Fruit fly (Drosophila melanogaster): ENCODE results near the gene m.
A peak's percentile ranks its signal among the peaks of the same experiment; 100 is the strongest.

The m gene

dm6 chrX:11736421-11736820 lies 17.7 kb upstream of the m start:
- TF ChIP-seq CG14655 (GFP tag; optimal IDR thresholded peaks at IDR 0.05) (peak; percentile 74), Pif1A (GFP tag; optimal IDR thresholded peaks at IDR 0.05) (peak; percentile 32), fd96Ca (GFP tag; IDR thresholded peaks at IDR 0.05) (peak; percentile 49; the same call in 2 of the 3 replicates), CG15710 (tag; optimal IDR thresholded peaks at IDR 0.05) (no peak), CG4496 (GFP tag; IDR thresholded peaks at IDR 0.05) (peak; percentile 54; the same call in 1 of the 3 replicates), CG9948 (tag; optimal IDR thresholded peaks at IDR 0.05) (no peak), EcR (GFP tag; optimal IDR thresholded peaks at IDR 0.05) (no peak), Ets98B (GFP tag; IDR thresholded peaks at IDR 0.05) (peak; percentile 50), Pif1B (GFP tag; optimal IDR thresholded peaks at IDR 0.05) (peak; percentile 17), CG13204 (GFP tag; optimal IDR thresholded peaks at IDR 0.05) (no peak), CG10348 (GFP tag; IDR thresholded peaks at IDR 0.05) (no peak), CG8301 (tag; optimal IDR thresholded peaks at IDR 0.05) (peak; percentile 73), CG34367 (tag; optimal IDR thresholded peaks at IDR 0.05) (no peak), CG32121 (GFP tag; IDR thresholded peaks at IDR 0.05) (no peak)

DNA sequence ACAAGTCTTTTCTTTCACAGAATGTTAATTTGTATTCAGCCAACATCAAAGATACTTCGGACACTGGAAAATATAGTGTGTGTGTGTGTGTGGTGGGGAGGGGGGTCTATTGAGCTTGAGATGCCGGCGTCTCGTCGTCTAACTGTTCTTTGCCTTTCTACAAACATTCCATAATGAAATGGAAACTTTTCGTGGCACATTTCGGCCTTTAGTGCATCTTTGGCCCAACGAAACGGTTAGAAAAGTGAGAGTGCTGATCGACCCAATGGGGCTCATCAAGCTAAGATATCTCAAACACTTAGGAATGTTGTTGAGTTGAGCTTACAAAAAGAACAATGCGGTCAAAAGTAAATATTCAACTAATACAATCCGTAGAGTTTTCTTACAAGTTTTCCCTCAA lies 2.8 kb downstream of the m start:
- no peak for TF ChIP-seq rn (GFP tag; IDR thresholded peaks at IDR 0.05)
- TF ChIP-seq gl (tag; optimal IDR thresholded peaks at IDR 0.05), result no peak
- TF ChIP-seq CG14655 (GFP tag; optimal IDR thresholded peaks at IDR 0.05), result no peak
- no peak for TF ChIP-seq CG4496 (GFP tag; IDR thresholded peaks at IDR 0.05)

DNA sequence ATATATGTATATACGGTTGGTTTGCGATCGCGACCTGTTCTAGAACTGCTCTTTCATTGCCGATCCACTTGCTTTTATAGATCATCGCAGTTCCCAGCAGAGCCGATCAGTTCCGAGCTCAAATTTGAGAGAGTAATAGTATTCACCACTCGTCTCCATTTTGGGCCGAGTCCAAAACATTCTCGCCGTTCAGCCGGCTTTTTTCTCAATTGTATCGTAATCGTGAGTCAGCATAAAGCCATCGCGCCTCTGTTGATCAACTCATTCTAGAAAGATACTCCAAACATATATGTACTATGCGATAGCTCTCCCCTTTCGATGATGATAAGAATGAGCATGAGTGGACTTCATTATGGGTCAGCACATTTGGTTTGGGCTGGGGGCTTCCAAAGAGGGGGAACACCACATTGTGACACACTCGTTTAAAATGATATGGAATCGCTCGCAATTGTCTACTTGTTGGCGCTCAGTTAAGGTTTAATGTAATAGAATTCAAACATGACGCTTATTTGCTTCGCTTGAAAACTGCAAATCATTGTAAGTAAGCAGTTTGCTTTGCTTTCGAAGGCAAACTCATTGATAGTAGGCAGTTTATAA lies 10.6 kb downstream of the m start, which contains the start of gene CG9360:
CG9360 (minus strand) TSS at position 51 of the 597 bp plus-strand sequence.
- TF ChIP-seq CG34367 (tag; optimal IDR thresholded peaks at IDR 0.05), result no peak
- TF ChIP-seq Pif1B (GFP tag; optimal IDR thresholded peaks at IDR 0.05), result no peak
- TF ChIP-seq CG4496 (GFP tag; IDR thresholded peaks at IDR 0.05), result 0 out of 3 replicates have a peak, but pooled peaks have one; percentile 18
- no peak for TF ChIP-seq CG12605 (GFP tag; IDR thresholded peaks at IDR 0.05)
- TF ChIP-seq gl (tag; optimal IDR thresholded peaks at IDR 0.05), result no peak

DNA sequence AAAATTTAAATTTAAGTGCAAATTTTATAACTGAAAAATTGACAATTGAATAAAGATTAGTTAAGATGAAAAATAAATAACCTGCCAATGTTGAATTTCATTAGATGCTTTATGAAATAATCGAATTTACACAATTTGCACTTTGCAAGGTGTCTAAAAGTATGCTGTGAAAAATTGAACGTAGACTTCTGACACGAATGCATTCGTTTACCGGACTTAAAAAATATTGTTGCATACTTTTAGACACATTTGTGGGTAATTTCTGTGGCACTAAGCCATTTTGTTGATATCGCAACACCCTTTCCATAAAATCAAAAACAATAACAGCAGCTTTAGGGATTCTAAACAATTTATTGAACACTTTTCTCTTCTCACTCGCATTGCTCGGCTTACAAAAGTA lies 15.4 kb downstream of the m start:
- TF ChIP-seq CG10348 (GFP tag; IDR thresholded peaks at IDR 0.05) (no peak), CG12605 (GFP tag; IDR thresholded peaks at IDR 0.05) (no peak), CG8159 (tag; optimal IDR thresholded peaks at IDR 0.05) (no peak), CG9948 (tag; optimal IDR thresholded peaks at IDR 0.05) (no peak), Ets98B (GFP tag; IDR thresholded peaks at IDR 0.05) (no peak), CG34367 (tag; optimal IDR thresholded peaks at IDR 0.05) (no peak), EcR (GFP tag; optimal IDR thresholded peaks at IDR 0.05) (no peak)

dm6 chrX:11775987-11776587 lies 22.0 kb downstream of the m start:
- TF ChIP-seq EcR (GFP tag; optimal IDR thresholded peaks at IDR 0.05) (no peak), CG13204 (GFP tag; optimal IDR thresholded peaks at IDR 0.05) (peak; percentile 92), Pif1A (GFP tag; optimal IDR thresholded peaks at IDR 0.05) (peak; percentile 92), CG15710 (tag; optimal IDR thresholded peaks at IDR 0.05) (peak; percentile 96), CG14655 (GFP tag; optimal IDR thresholded peaks at IDR 0.05) (peak; percentile 96), Ets98B (GFP tag; IDR thresholded peaks at IDR 0.05) (peak; percentile 90), D1 (tag; optimal IDR thresholded peaks at IDR 0.05) (peak; percentile 71), CG9948 (tag; optimal IDR thresholded peaks at IDR 0.05) (peak; percentile 95), CG8301 (tag; optimal IDR thresholded peaks at IDR 0.05) (peak; percentile 94), CG10348 (GFP tag; IDR thresholded peaks at IDR 0.05) (peak; percentile 72), CG4496 (GFP tag; IDR thresholded peaks at IDR 0.05) (peak; percentile 92), CG32121 (GFP tag; IDR thresholded peaks at IDR 0.05) (peak; percentile 80), CG8159 (tag; optimal IDR thresholded peaks at IDR 0.05) (peak; percentile 95), CG34367 (tag; optimal IDR thresholded peaks at IDR 0.05) (peak; percentile 95), fd96Ca (GFP tag; IDR thresholded peaks at IDR 0.05) (peak; percentile 96), CG17806 (tag; optimal IDR thresholded peaks at IDR 0.05) (peak; percentile 93), Snoo (tag; optimal IDR thresholded peaks at IDR 0.05) (peak; percentile 97), gl (tag; optimal IDR thresholded peaks at IDR 0.05) (peak; percentile 86), rn (GFP tag; IDR thresholded peaks at IDR 0.05) (peak; percentile 79), CG12605 (GFP tag; IDR thresholded peaks at IDR 0.05) (peak; percentile 92), Pif1B (GFP tag; optimal IDR thresholded peaks at IDR 0.05) (peak; percentile 86)

DNA sequence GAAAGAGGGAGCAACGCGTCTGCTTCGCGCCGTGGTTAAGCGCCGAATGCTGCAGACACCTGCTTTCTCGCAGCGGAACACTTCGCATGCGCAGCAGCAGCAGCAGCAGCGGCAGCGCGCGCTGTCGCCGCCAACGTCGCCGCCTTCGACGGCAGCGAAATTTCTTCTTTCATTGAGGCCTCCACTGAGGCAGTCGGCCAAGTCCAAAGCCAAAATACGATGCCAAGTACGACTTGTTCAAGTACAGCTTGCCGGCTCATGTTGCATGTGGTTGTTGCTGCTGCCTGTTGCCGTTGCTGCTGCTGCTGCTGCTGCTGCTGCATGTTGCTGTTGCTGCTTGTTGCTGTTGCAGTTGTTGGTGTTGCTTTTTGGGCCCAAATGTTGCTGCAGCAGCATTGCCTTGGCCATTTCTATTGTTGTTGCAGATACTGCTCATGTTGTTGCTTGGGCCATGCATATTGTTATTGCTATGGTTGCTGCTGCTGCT lies 24.7 kb downstream of the m start, which contains the start of gene dy:
dy (minus strand) TSS at position 51 of the 487 bp plus-strand sequence.
- TF ChIP-seq CG15710 (tag; optimal IDR thresholded peaks at IDR 0.05), result no peak
- TF ChIP-seq Pif1A (GFP tag; optimal IDR thresholded peaks at IDR 0.05), result no peak
- no peak for TF ChIP-seq gl (tag; optimal IDR thresholded peaks at IDR 0.05)
- TF ChIP-seq CG4496 (GFP tag; IDR thresholded peaks at IDR 0.05), result no peak
- no peak for TF ChIP-seq rn (GFP tag; IDR thresholded peaks at IDR 0.05)
- TF ChIP-seq Pif1B (GFP tag; optimal IDR thresholded peaks at IDR 0.05), result no peak
- no peak for TF ChIP-seq Snoo (tag; optimal IDR thresholded peaks at IDR 0.05)
- no peak for TF ChIP-seq CG32121 (GFP tag; IDR thresholded peaks at IDR 0.05)
- no peak for TF ChIP-seq EcR (GFP tag; optimal IDR thresholded peaks at IDR 0.05)
- no peak for TF ChIP-seq Ets98B (GFP tag; IDR thresholded peaks at IDR 0.05)
- no peak for TF ChIP-seq D1 (tag; optimal IDR thresholded peaks at IDR 0.05)
- no peak for TF ChIP-seq CG34367 (tag; optimal IDR thresholded peaks at IDR 0.05)
- no peak for TF ChIP-seq CG14655 (GFP tag; optimal IDR thresholded peaks at IDR 0.05)
